Fruit fly (Drosophila melanogaster): ENCODE measurements around the gene CG12645.
A peak's percentile ranks its signal among the peaks of the same experiment; 100 is the strongest.

The CG12645 gene

dm6 chrX:10202595-10202994, 49.2 kb downstream of the CG12645 start (continued):
- peak; percentile 39; the same call in 1 of the 3 replicates for TF ChIP-seq CG8119 (GFP tag; IDR thresholded peaks at IDR 0.05)
- TF ChIP-seq CG3032 (tag; optimal IDR thresholded peaks at IDR 0.05): peak; percentile 23
- TF ChIP-seq cyc (GFP tag; optimal IDR thresholded peaks at IDR 0.05): peak; percentile 26
- peak; percentile 56 for TF ChIP-seq CG10631 (GFP tag; optimal IDR thresholded peaks at IDR 0.05)
- TF ChIP-seq Ets21C (GFP tag; optimal IDR thresholded peaks at IDR 0.05): no peak
- no peak for TF ChIP-seq CG16779 (tag; optimal IDR thresholded peaks at IDR 0.05)
- no peak for TF ChIP-seq CG11902 (GFP tag; optimal IDR thresholded peaks at IDR 0.05)
- TF ChIP-seq Hr39 (GFP tag; optimal IDR thresholded peaks at IDR 0.05): peak; percentile 39
- TF ChIP-seq Eip75B (GFP tag; optimal IDR thresholded peaks at IDR 0.05): peak; percentile 37
- TF ChIP-seq Ets96B (tag; optimal IDR thresholded peaks at IDR 0.05): peak; percentile 57
- TF ChIP-seq achi (GFP tag; optimal IDR thresholded peaks at IDR 0.05): peak; percentile 21
- TF ChIP-seq esn (GFP tag; optimal IDR thresholded peaks at IDR 0.05): peak; percentile 26
- TF ChIP-seq CG11762 (GFP tag; optimal IDR thresholded peaks at IDR 0.05; ENCODE audit: insufficient read depth): peak; percentile 9
- peak; percentile 7 for TF ChIP-seq CG6276 (GFP tag; optimal IDR thresholded peaks at IDR 0.05)
- peak; percentile 38 for TF ChIP-seq Sox14 (GFP tag; optimal IDR thresholded peaks at IDR 0.05)
